Fruit fly (Drosophila melanogaster) whole organism, embryonic: Measurements from ENCODE around the gene Ifrd1.

ENCODE experiments used
- CG10147 ChIP-seq: fragments of 200-800 bp; sonication (Bioruptor generic); optimal IDR thresholded peaks from 2 replicates; lab custom pipeline; 2019; ENCODE audit warnings: missing biosample characterization, mild to moderate bottlenecking, missing genetic modification characterization, moderate library complexity
- CG10431 ChIP-seq: fragments of 200-800 bp; sonication (Bioruptor generic); optimal IDR thresholded peaks from 3 replicates; lab custom pipeline; 2018; ENCODE audit warnings: missing biosample characterization, mild to moderate bottlenecking, missing genetic modification characterization
- CG10462 ChIP-seq: fragments of 200-800 bp; sonication (Bioruptor generic); optimal IDR thresholded peaks from 2 replicates; lab custom pipeline; 2016; ENCODE audit warnings: missing biosample characterization, missing genetic modification characterization
- CG11093 ChIP-seq: fragments of 200-800 bp; sonication (Bioruptor generic); IDR thresholded peaks from 3 replicates; pipeline ENCODE4 v1.3.6; 2022; ENCODE audit warnings: missing biosample characterization, missing genetic modification characterization
- CG11247 ChIP-seq: fragments of 200-800 bp; sonication (Bioruptor generic); IDR thresholded peaks from 2 replicates; pipeline ENCODE4 v1.3.6; 2022; ENCODE audit warnings: missing biosample characterization, missing genetic modification characterization
- CG11696 ChIP-seq: fragments of 200-800 bp; sonication (Bioruptor generic); IDR thresholded peaks from 2 replicates; pipeline ENCODE4 v1.3.6; 2022; ENCODE audit warnings: missing biosample characterization, missing genetic modification characterization
- CG12219 ChIP-seq: fragments of 200-800 bp; sonication (Bioruptor generic); optimal IDR thresholded peaks from 3 replicates; lab custom pipeline; 2018; ENCODE audit warnings: missing biosample characterization, mild to moderate bottlenecking, missing genetic modification characterization
- CG12299 ChIP-seq: fragments of 200-800 bp; sonication (Bioruptor generic); optimal IDR thresholded peaks from 2 replicates; lab custom pipeline; 2018; ENCODE audit warnings: missing biosample characterization, mild to moderate bottlenecking, missing genetic modification characterization
- CG12659 ChIP-seq: fragments of 200-800 bp; sonication (Bioruptor generic); optimal IDR thresholded peaks from 3 replicates; lab custom pipeline; 2017; ENCODE audit warnings: mild to moderate bottlenecking, missing biosample characterization, missing genetic modification reagents, missing genetic modification characterization
- CG13775 ChIP-seq: fragments of 200-800 bp; sonication (Bioruptor generic); optimal IDR thresholded peaks from 3 replicates; lab custom pipeline; 2017; ENCODE audit warnings: missing biosample characterization, mild to moderate bottlenecking, missing genetic modification characterization
- CG14667 ChIP-seq: fragments of 200-800 bp; sonication (Bioruptor generic); IDR thresholded peaks from 2 replicates; pipeline ENCODE4 v1.3.6; 2022; ENCODE audit warnings: missing biosample characterization, missing genetic modification characterization
- CG15696 ChIP-seq: fragments of 200-800 bp; sonication (Bioruptor generic); optimal IDR thresholded peaks from 2 replicates; lab custom pipeline; 2019; ENCODE audit warnings: missing biosample characterization, mild to moderate bottlenecking, missing genetic modification characterization, moderate library complexity
- CG17359 ChIP-seq: fragments of 200-800 bp; sonication (Bioruptor generic); optimal IDR thresholded peaks from 3 replicates; lab custom pipeline; 2018; ENCODE audit warnings: missing biosample characterization, mild to moderate bottlenecking, missing genetic modification characterization, moderate library complexity
- CG17612 ChIP-seq: fragments of 200-800 bp; sonication (Bioruptor generic); IDR thresholded peaks from 2 replicates; pipeline ENCODE4 v1.3.6; 2022; ENCODE audit warnings: missing biosample characterization, missing genetic modification characterization
- CG2712 ChIP-seq: fragments of 200-800 bp; optimal IDR thresholded peaks from 3 replicates; lab custom pipeline; 2019; ENCODE audit warnings: missing biosample characterization, mild to moderate bottlenecking, missing genetic modification characterization, moderate library complexity
- CG3281 ChIP-seq: fragments of 200-800 bp; sonication (Bioruptor generic); optimal IDR thresholded peaks from 3 replicates; lab custom pipeline; 2017; ENCODE audit warnings: missing biosample characterization, mild to moderate bottlenecking, missing genetic modification characterization
- CG34376 ChIP-seq: fragments of 200-800 bp; sonication (Bioruptor generic); optimal IDR thresholded peaks from 2 replicates; lab custom pipeline; 2018; ENCODE audit warnings: missing biosample characterization, mild to moderate bottlenecking, missing genetic modification characterization
- CG3838 ChIP-seq: fragments of 200-800 bp; sonication (Bioruptor generic); optimal IDR thresholded peaks from 3 replicates; lab custom pipeline; 2016; ENCODE audit warnings: missing biosample characterization, missing genetic modification characterization
- CG4282 ChIP-seq: fragments of 200-800 bp; sonication (Bioruptor generic); optimal IDR thresholded peaks from 2 replicates; lab custom pipeline; 2016; ENCODE audit warnings: missing biosample characterization, missing genetic modification characterization
- CG43689 ChIP-seq: fragments of 200-800 bp; sonication (Bioruptor generic); IDR thresholded peaks from 2 replicates; pipeline ENCODE4 v1.3.6; 2022; ENCODE audit warnings: missing biosample characterization, missing genetic modification characterization
- CG7357 ChIP-seq: fragments of 200-800 bp; sonication (Bioruptor generic); IDR thresholded peaks from 3 replicates; pipeline ENCODE4 v1.3.6; 2022; ENCODE audit warnings: missing biosample characterization, missing genetic modification characterization
- CG7928 ChIP-seq: fragments of 200-800 bp; sonication (Bioruptor generic); optimal IDR thresholded peaks from 2 replicates; lab custom pipeline; 2017; ENCODE audit warnings: missing biosample characterization, mild to moderate bottlenecking, missing genetic modification characterization
- CG9727 ChIP-seq: fragments of 200-800 bp; sonication (Bioruptor generic); optimal IDR thresholded peaks from 3 replicates; lab custom pipeline; 2017; ENCODE audit warnings: missing biosample characterization, mild to moderate bottlenecking, missing genetic modification characterization
- CG9797 ChIP-seq: fragments of 200-800 bp; sonication (Bioruptor generic); optimal IDR thresholded peaks from 3 replicates; lab custom pipeline; 2018; ENCODE audit warnings: missing biosample characterization, mild to moderate bottlenecking, missing genetic modification characterization
- D19A ChIP-seq: fragments of 200-800 bp; optimal IDR thresholded peaks from 3 replicates; lab custom pipeline; 2019; ENCODE audit warnings: missing biosample characterization, mild to moderate bottlenecking, missing genetic modification characterization, moderate library complexity
- HLH3B ChIP-seq: fragments of 200-800 bp; sonication (Bioruptor generic); IDR thresholded peaks from 2 replicates; pipeline ENCODE4 v1.3.6; 2022; ENCODE audit warnings: missing biosample characterization, missing genetic modification characterization
- HLH54F ChIP-seq: fragments of 200-800 bp; sonication (Bioruptor generic); optimal IDR thresholded peaks from 3 replicates; lab custom pipeline; 2016; ENCODE audit warnings: missing biosample characterization, missing genetic modification characterization
- Lhr ChIP-seq: fragments of 200-800 bp; sonication (Bioruptor generic); optimal IDR thresholded peaks from 3 replicates; lab custom pipeline; 2017; ENCODE audit warnings: mild to moderate bottlenecking, missing biosample characterization, missing genetic modification reagents, missing genetic modification characterization
- Lpt ChIP-seq: fragments of >200 bp; optimal IDR thresholded peaks from 2 replicates; lab custom pipeline; 2018; ENCODE audit warnings: missing biosample characterization, missing genetic modification characterization
- NFAT ChIP-seq: fragments of 200-800 bp; sonication (Bioruptor generic); IDR thresholded peaks from 2 replicates; pipeline ENCODE4 v1.3.6; 2022; ENCODE audit warnings: missing biosample characterization, missing genetic modification characterization
- NfI ChIP-seq: fragments of 200-800 bp; sonication (Bioruptor generic); optimal IDR thresholded peaks from 3 replicates; lab custom pipeline; 2018; ENCODE audit warnings: missing biosample characterization, mild to moderate bottlenecking, missing genetic modification characterization, moderate library complexity
- ara ChIP-seq: fragments of 200-800 bp; sonication (Bioruptor generic); IDR thresholded peaks from 2 replicates; pipeline ENCODE4 v1.3.6; 2022; ENCODE audit warnings: missing biosample characterization, missing genetic modification characterization
- ash1 ChIP-seq: fragments of 200-800 bp; sonication (Bioruptor generic); optimal IDR thresholded peaks from 2 replicates; lab custom pipeline; 2018; ENCODE audit warnings: missing biosample characterization, mild to moderate bottlenecking, missing genetic modification characterization
- bigmax ChIP-seq: fragments of 200-800 bp; sonication (Bioruptor generic); optimal IDR thresholded peaks from 2 replicates; lab custom pipeline; 2018; ENCODE audit warnings: missing biosample characterization, mild to moderate bottlenecking, missing genetic modification characterization
- cad ChIP-seq: fragments of >200 bp; optimal IDR thresholded peaks from 2 replicates; lab custom pipeline; 2017; ENCODE audit warnings: missing biosample characterization, missing genetic modification characterization
- cas ChIP-seq: fragments of 200-800 bp; sonication (Bioruptor generic); IDR thresholded peaks from 2 replicates; pipeline ENCODE4 v1.3.6; 2022; ENCODE audit warnings: missing biosample characterization, missing genetic modification characterization
- crol ChIP-seq: fragments of 200-800 bp; sonication (Bioruptor generic); IDR thresholded peaks from 2 replicates; pipeline ENCODE4 v1.3.6; 2022; ENCODE audit warnings: missing biosample characterization, missing genetic modification characterization
- cwo ChIP-seq: fragments of 200-800 bp; sonication (Bioruptor generic); optimal IDR thresholded peaks from 3 replicates; lab custom pipeline; 2017; ENCODE audit warnings: missing biosample characterization, missing genetic modification characterization, mild to moderate bottlenecking, moderate library complexity, missing genetic modification reagents
- emc ChIP-seq: fragments of 200-800 bp; sonication (Bioruptor generic); optimal IDR thresholded peaks from 2 replicates; lab custom pipeline; 2016; ENCODE audit warnings: missing biosample characterization, missing genetic modification characterization
- eve ChIP-seq, 2 experiments: fragments of >200 bp; optimal IDR thresholded peaks; 2 replicates each; lab custom pipeline; 2017; ENCODE audit warnings: missing biosample characterization in 2 of 2, missing genetic modification characterization in 2 of 2
- gem ChIP-seq: fragments of 200-800 bp; sonication (Bioruptor generic); optimal IDR thresholded peaks from 2 replicates; lab custom pipeline; 2019; ENCODE audit warnings: missing biosample characterization, mild to moderate bottlenecking, missing genetic modification characterization, moderate library complexity
- h ChIP-seq: fragments of >200 bp; optimal IDR thresholded peaks from 2 replicates; lab custom pipeline; 2017
- hbn ChIP-seq: fragments of 200-800 bp; sonication (Bioruptor generic); IDR thresholded peaks from 2 replicates; pipeline ENCODE4 v1.3.6; 2022; ENCODE audit warnings: missing biosample characterization, missing genetic modification characterization; ENCODE audit not compliant: partially characterized antibody
- jigr1 ChIP-seq: fragments of 200-800 bp; sonication (Bioruptor generic); IDR thresholded peaks from 3 replicates; pipeline ENCODE4 v1.3.6; 2022; ENCODE audit warnings: missing biosample characterization, missing genetic modification characterization
- pho ChIP-seq: fragments of 200-800 bp; sonication (Bioruptor generic); optimal IDR thresholded peaks from 2 replicates; lab custom pipeline; 2016; ENCODE audit warnings: missing biosample characterization, missing genetic modification characterization
- slp2 ChIP-seq: fragments of 200-800 bp; sonication (Bioruptor generic); optimal IDR thresholded peaks from 2 replicates; lab custom pipeline; 2016; ENCODE audit warnings: missing biosample characterization, missing genetic modification characterization
- so ChIP-seq: fragments of 200-800 bp; sonication (Bioruptor generic); IDR thresholded peaks from 3 replicates; pipeline ENCODE4 v1.3.6; 2022; ENCODE audit warnings: missing biosample characterization, missing genetic modification characterization
- stc ChIP-seq: fragments of 200-800 bp; sonication (Bioruptor generic); IDR thresholded peaks from 2 replicates; pipeline ENCODE4 v1.3.6; 2022; ENCODE audit warnings: missing biosample characterization, missing genetic modification characterization
- tgo ChIP-seq: fragments of 200-800 bp; sonication (Bioruptor generic); IDR thresholded peaks from 3 replicates; pipeline ENCODE4 v1.3.6; 2022; ENCODE audit warnings: missing biosample characterization, missing genetic modification characterization
- z ChIP-seq: fragments of 200-800 bp; sonication (Bioruptor generic); IDR thresholded peaks from 3 replicates; pipeline ENCODE4 v1.3.6; 2022; ENCODE audit warnings: missing biosample characterization, missing genetic modification characterization
- zen2 ChIP-seq: fragments of 200-800 bp; sonication (Bioruptor generic); IDR thresholded peaks from 3 replicates; pipeline ENCODE4 v1.3.6; 2022; ENCODE audit warnings: missing biosample characterization, missing genetic modification characterization; ENCODE audit not compliant: partially characterized antibody
- zfh1 ChIP-seq: fragments of 200-800 bp; sonication (Bioruptor generic); IDR thresholded peaks from 3 replicates; pipeline ENCODE4 v1.3.6; 2022; ENCODE audit warnings: missing biosample characterization, missing genetic modification characterization

The Ifrd1 gene

dm6 chr2L:2897024-2897549 is 22.8 kb upstream of the Ifrd1 start (continued):
- peak; percentile 36 for TF ChIP-seq CG15696 (tag; lab: Kevin White, UChicago)
- no peak for TF ChIP-seq cad (GFP tag; lab: Kevin White, UChicago)
- no peak for TF ChIP-seq CG7928 (GFP tag; lab: Kevin White, UChicago)
- TF ChIP-seq CG10147: peak; percentile 28
- TF ChIP-seq CG12299 (tag; lab: Kevin White, UChicago): no peak
- peak; percentile 83 for TF ChIP-seq HLH3B
- peak; percentile 63; the same call in 1 of the 3 replicates for TF ChIP-seq so (GFP tag; lab: Robert Waterston, UW)
- peak; percentile 64 for TF ChIP-seq emc
- TF ChIP-seq zen2 (GFP tag; lab: Robert Waterston, UW): no peak
- no peak for TF ChIP-seq CG9797
- TF ChIP-seq hbn (GFP tag; lab: Robert Waterston, UW): no peak
- no peak for TF ChIP-seq CG4282 (GFP tag; lab: Kevin White, UChicago)
- peak; percentile 61 for TF ChIP-seq CG12659 (GFP tag; lab: Kevin White, UChicago)
- TF ChIP-seq z (GFP tag; lab: Robert Waterston, UW): no peak
- TF ChIP-seq CG17359: peak; percentile 81
- peak; percentile 29 for TF ChIP-seq cwo (GFP tag; lab: Kevin White, UChicago)
- TF ChIP-seq CG7357 (GFP tag; lab: Robert Waterston, UW): peak; percentile 67
- TF ChIP-seq ara: peak; percentile 77
- TF ChIP-seq zfh1 (GFP tag; lab: Robert Waterston, UW): peak; percentile 87
- TF ChIP-seq CG9727 (GFP tag; lab: Kevin White, UChicago): peak; percentile 81
- peak; percentile 76 for TF ChIP-seq CG11247
- peak; percentile 69 for TF ChIP-seq CG10462 (GFP tag; lab: Kevin White, UChicago)
- peak; percentile 56 for TF ChIP-seq pho (GFP tag; lab: Kevin White, UChicago)
- peak; percentile 4 for TF ChIP-seq CG34376 (GFP tag; lab: Kevin White, UChicago)
- peak; percentile 61 for TF ChIP-seq crol
- TF ChIP-seq CG43689 (GFP tag; lab: Robert Waterston, UW): peak; percentile 63; the same call in 1 of the 2 replicates
- peak; percentile 63 for TF ChIP-seq D19A
- peak; percentile 32 for TF ChIP-seq CG3281 (GFP tag; lab: Kevin White, UChicago)
- TF ChIP-seq eve (GFP tag; optimal IDR thresholded peaks at IDR 0.05; lab: Kevin White, UChicago): peak in 1 of 2 experiments; percentile 95
- TF ChIP-seq HLH54F (GFP tag; lab: Kevin White, UChicago): peak; percentile 77
- peak; percentile 90 for TF ChIP-seq gem (tag; lab: Kevin White, UChicago)
- peak; percentile 77 for TF ChIP-seq CG11093 (GFP tag; lab: Robert Waterston, UW)
- no peak for TF ChIP-seq Lpt (GFP tag; lab: Kevin White, UChicago)
- TF ChIP-seq h (lab: Kevin White, UChicago): no peak
- TF ChIP-seq bigmax (GFP tag; lab: Kevin White, UChicago): peak; percentile 8
- TF ChIP-seq jigr1 (GFP tag; lab: Robert Waterston, UW): peak; percentile 68; the same call in 2 of the 3 replicates
- TF ChIP-seq NFAT (GFP tag; lab: Robert Waterston, UW): peak; percentile 70
- TF ChIP-seq slp2 (GFP tag; lab: Kevin White, UChicago): peak; percentile 81
- no peak for TF ChIP-seq ash1 (GFP tag; lab: Kevin White, UChicago)
- peak; percentile 67 for TF ChIP-seq NfI (GFP tag; lab: Kevin White, UChicago)
- peak; percentile 49 for TF ChIP-seq Lhr (GFP tag; lab: Kevin White, UChicago)
- peak; percentile 84 for TF ChIP-seq tgo (GFP tag; lab: Robert Waterston, UW)
- peak; percentile 72 for TF ChIP-seq CG13775
- no peak for TF ChIP-seq cas (GFP tag; lab: Robert Waterston, UW)
- no peak; the same call in 1 of the 2 replicates for TF ChIP-seq CG17612 (GFP tag; lab: Robert Waterston, UW)
- TF ChIP-seq CG2712: peak; percentile 80
- TF ChIP-seq CG12219 (GFP tag; lab: Kevin White, UChicago): peak; percentile 60
- TF ChIP-seq CG11696 (GFP tag; lab: Robert Waterston, UW): peak; percentile 48
- TF ChIP-seq stc (GFP tag; lab: Robert Waterston, UW): peak; percentile 75
- TF ChIP-seq CG14667: peak; percentile 81
- TF ChIP-seq CG3838 (GFP tag; lab: Kevin White, UChicago): peak; percentile 56
- TF ChIP-seq CG10431 (GFP tag; lab: Kevin White, UChicago): no peak
